Worm (Caenorhabditis elegans) whole organism, L2 larva: Measurements from ENCODE around the gene F07C6.6.

Experiments used
- alr-1 ChIP-seq: fragments of 150-350 bp; optimal IDR thresholded peaks from 2 replicates; lab custom pipeline; 2014; ENCODE audit warnings: missing biosample characterization, missing genetic modification characterization
- blmp-1 ChIP-seq: sonication (generic microtip); optimal IDR thresholded peaks from 2 replicates; lab custom pipeline; 2017; ENCODE audit warnings: missing genetic modification characterization, mild to moderate bottlenecking, missing compliant biosample characterization, antibody characterized with exemption, moderate library complexity; ENCODE audit not compliant: insufficient read depth
- elt-1 ChIP-seq: fragments of 150-350 bp; optimal IDR thresholded peaks from 2 replicates; lab custom pipeline; 2014; ENCODE audit warnings: missing biosample characterization, missing genetic modification characterization
- nhr-12 ChIP-seq: fragments of 150-350 bp; optimal IDR thresholded peaks from 2 replicates; lab custom pipeline; 2014; ENCODE audit warnings: missing biosample characterization, missing genetic modification characterization
- nhr-129 ChIP-seq: fragments of 150-350 bp; optimal IDR thresholded peaks from 2 replicates; lab custom pipeline; 2014; ENCODE audit warnings: missing biosample characterization, missing genetic modification characterization
- nhr-25 ChIP-seq: fragments of 150-350 bp; sonication (generic microtip); optimal IDR thresholded peaks from 3 replicates; lab custom pipeline; 2014; ENCODE audit warnings: missing biosample characterization, missing genetic modification characterization
- peb-1 ChIP-seq: fragments of 150-350 bp; optimal IDR thresholded peaks from 2 replicates; lab custom pipeline; 2014; ENCODE audit warnings: missing biosample characterization, missing genetic modification characterization
- ztf-11 ChIP-seq: sonication (generic microtip); optimal IDR thresholded peaks from 2 replicates; lab custom pipeline; 2017; ENCODE audit warnings: missing biosample characterization, missing genetic modification characterization

ce11 chrIV:12805595-12805994, 13.0 kb downstream of the F07C6.6 start, which contains the start of gene F07C6.4:
- TF ChIP-seq blmp-1 (tag; lab: Kevin White, UChicago) (no peak), nhr-129 (tag; lab: Kevin White, UChicago) (no peak), peb-1 (no peak), nhr-25 (tag; lab: Kevin White, UChicago) (no peak), alr-1 (tag; lab: Kevin White, UChicago) (no peak), elt-1 (no peak), ztf-11 (tag; lab: Kevin White, UChicago) (no peak), nhr-12 (no peak)
